Fruit fly (Drosophila melanogaster): Measurements from ENCODE around the gene Slbp.

The Slbp gene

dm6 chr3R:29151621-29152092 lies 1.4 kb downstream of the Slbp start, which contains the start of gene eIF2D (continued):
- peak; percentile 64; the same call in 1 of the 2 replicates for TF ChIP-seq ranshi (GFP tag; IDR thresholded peaks at IDR 0.05)
- peak; percentile 36 for TF ChIP-seq CG12769 (tag; optimal IDR thresholded peaks at IDR 0.05)
- TF ChIP-seq exex (tag; optimal IDR thresholded peaks at IDR 0.05) = no peak
- TF ChIP-seq pum (GFP tag; optimal IDR thresholded peaks at IDR 0.05) = no peak
- peak; percentile 28 for TF ChIP-seq jumu (GFP tag; optimal IDR thresholded peaks at IDR 0.05)
- TF ChIP-seq chinmo (GFP tag; IDR thresholded peaks at IDR 0.05; ENCODE audit: partially characterized antibody) = no peak
- TF ChIP-seq corto (GFP tag; optimal IDR thresholded peaks at IDR 0.05) = no peak
- peak; percentile 47 for TF ChIP-seq CG11696 (GFP tag; IDR thresholded peaks at IDR 0.05)
- TF ChIP-seq peb (GFP tag; IDR thresholded peaks at IDR 0.05) = no peak
- TF ChIP-seq CG8765 (GFP tag; IDR thresholded peaks at IDR 0.05) = no peak
- TF ChIP-seq CG9437 (GFP tag; optimal IDR thresholded peaks at IDR 0.05) = peak; percentile 21
- peak; percentile 22 for TF ChIP-seq CG12299 (tag; optimal IDR thresholded peaks at IDR 0.05)
- no peak for TF ChIP-seq jing (GFP tag; optimal IDR thresholded peaks at IDR 0.05)
- peak; percentile 23 for TF ChIP-seq CG10209 (GFP tag; optimal IDR thresholded peaks at IDR 0.05)
- peak; percentile 44; the same call in 1 of the 2 replicates for TF ChIP-seq H2.0 (GFP tag; IDR thresholded peaks at IDR 0.05)
- TF ChIP-seq Nf-YB (GFP tag; optimal IDR thresholded peaks at IDR 0.05) = peak; percentile 19
- no peak for TF ChIP-seq stwl (tag; optimal IDR thresholded peaks at IDR 0.05)
- peak; percentile 34 for TF ChIP-seq Ssrp (tag; optimal IDR thresholded peaks at IDR 0.05)
- TF ChIP-seq salm (tag; optimal IDR thresholded peaks at IDR 0.05) = no peak
- peak; percentile 62 for TF ChIP-seq CG13424 (tag; optimal IDR thresholded peaks at IDR 0.05)
- no peak for TF ChIP-seq Nf-YA (GFP tag; IDR thresholded peaks at IDR 0.05)
- TF ChIP-seq da (GFP tag; optimal IDR thresholded peaks at IDR 0.05) = no peak
- TF ChIP-seq en (GFP tag; optimal IDR thresholded peaks at IDR 0.05) = no peak
- TF ChIP-seq dysf (GFP tag; IDR thresholded peaks at IDR 0.05) = peak; percentile 66; the same call in 2 of the 3 replicates
- TF ChIP-seq CG1233 (GFP tag; optimal IDR thresholded peaks at IDR 0.05) = peak; percentile 12
- TF ChIP-seq CG13123 (GFP tag; optimal IDR thresholded peaks at IDR 0.05) = peak; percentile 1
- TF ChIP-seq Eip74EF (GFP tag; optimal IDR thresholded peaks at IDR 0.05) = peak in 1 of 2 experiments; percentile 63
- TF ChIP-seq MTF-1 (GFP tag; optimal IDR thresholded peaks at IDR 0.05; ENCODE audit: borderline replicate concordance) = peak; percentile 8
- no peak for TF ChIP-seq ftz-f1 (GFP tag; optimal IDR thresholded peaks at IDR 0.05)
- no peak for TF ChIP-seq Dfd (GFP tag; optimal IDR thresholded peaks at IDR 0.05)
- no peak for TF ChIP-seq Lhr (GFP tag; optimal IDR thresholded peaks at IDR 0.05)
- no peak for TF ChIP-seq H15 (GFP tag; IDR thresholded peaks at IDR 0.05)
- TF ChIP-seq CG11456 (GFP tag; IDR thresholded peaks at IDR 0.05) = 0 out of 3 replicates have a peak, but pooled peaks have one; percentile 57
- TF ChIP-seq CG43689 (GFP tag; IDR thresholded peaks at IDR 0.05) = no peak
- peak; percentile 27 for TF ChIP-seq ems (GFP tag; optimal IDR thresholded peaks at IDR 0.05)
- peak; percentile 17; the same call in 1 of the 2 replicates for TF ChIP-seq CG32767 (GFP tag; IDR thresholded peaks at IDR 0.05)
- no peak for TF ChIP-seq Neu2 (GFP tag; optimal IDR thresholded peaks at IDR 0.05; ENCODE audit: borderline replicate concordance)
- peak; percentile 21 for TF ChIP-seq cwo (GFP tag; optimal IDR thresholded peaks at IDR 0.05)
- TF ChIP-seq CG31441 (GFP tag; IDR thresholded peaks at IDR 0.05) = peak; percentile 68
- peak; percentile 37 for TF ChIP-seq chif (GFP tag; optimal IDR thresholded peaks at IDR 0.05)
- no peak for TF ChIP-seq luna (GFP tag; optimal IDR thresholded peaks at IDR 0.05)
- TF ChIP-seq gfzf (GFP tag; optimal IDR thresholded peaks at IDR 0.05) = peak; percentile 1
- TF ChIP-seq pita (GFP tag; optimal IDR thresholded peaks at IDR 0.05) = no peak
- TF ChIP-seq kay (GFP tag; optimal IDR thresholded peaks at IDR 0.05) = no peak
- 0 out of 2 replicates have a peak, but pooled peaks have one; percentile 42 for TF ChIP-seq seq (GFP tag; IDR thresholded peaks at IDR 0.05)
- TF ChIP-seq vfl (GFP tag; optimal IDR thresholded peaks at IDR 0.05) = no peak
- no peak for TF ChIP-seq aop (GFP tag; IDR thresholded peaks at IDR 0.05)
- TF ChIP-seq CG17359 (tag; optimal IDR thresholded peaks at IDR 0.05) = peak; percentile 63
- no peak; the same call in 2 of the 3 replicates for TF ChIP-seq Dbx (GFP tag; IDR thresholded peaks at IDR 0.05)
- TF ChIP-seq gsb-n (tag; optimal IDR thresholded peaks at IDR 0.05) = no peak

Measured in whole organism, embryonic.